Worm (Caenorhabditis elegans) whole organism, dauer: ENCODE results near the gene C56G2.9.

Experiments used
- unc-62 ChIP-seq: sonication (generic microtip); optimal IDR thresholded peaks from 2 replicates; lab custom pipeline; 2017; ENCODE audit warnings: missing biosample characterization, missing genetic modification reagents, missing genetic modification characterization

C56G2.9 gene

ce11 chrIII:6360114-6360513 lies 17.0 kb upstream of the C56G2.9 start:
- TF ChIP-seq unc-62 (GFP tag; lab: Kevin White, UChicago): no peak

DNA sequence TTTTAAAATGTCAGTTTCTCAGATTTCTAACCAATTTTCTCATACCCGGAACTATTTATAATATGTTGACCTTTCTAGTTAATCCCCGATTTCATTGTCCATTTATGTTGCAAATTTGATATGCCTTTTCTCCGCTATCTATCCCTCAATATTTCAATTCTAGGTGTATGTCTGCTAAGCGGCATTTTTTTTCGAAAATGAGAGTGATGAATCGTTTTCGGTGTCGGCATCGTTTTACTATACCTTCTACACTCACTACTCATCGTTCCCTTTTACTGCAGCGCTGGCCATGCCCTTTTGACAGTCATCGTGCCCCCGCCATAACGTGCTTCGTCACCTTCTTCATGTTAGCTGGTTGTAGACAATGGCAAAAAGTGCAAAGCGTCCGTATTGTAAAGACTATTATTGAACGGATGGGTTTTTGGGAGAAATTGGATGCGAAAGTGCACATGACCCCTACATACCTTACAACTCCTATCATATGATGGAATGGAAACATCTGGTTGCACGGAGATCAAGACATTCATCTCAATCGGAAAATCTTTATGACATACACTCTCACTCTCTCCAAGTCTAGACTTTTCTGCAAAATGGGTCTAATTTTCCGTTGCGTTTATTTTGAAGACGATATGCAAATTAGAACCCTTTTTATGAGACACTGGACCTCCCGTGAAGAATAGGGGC lies 16.2 kb upstream of the C56G2.9 start:
- no peak for TF ChIP-seq unc-62 (GFP tag; lab: Kevin White, UChicago)

- TF ChIP-seq unc-62 (GFP tag; lab: Kevin White, UChicago): no peak
Measured at ce11 chrIII:6358704-6359103, 15.6 kb upstream of the C56G2.9 start.

DNA sequence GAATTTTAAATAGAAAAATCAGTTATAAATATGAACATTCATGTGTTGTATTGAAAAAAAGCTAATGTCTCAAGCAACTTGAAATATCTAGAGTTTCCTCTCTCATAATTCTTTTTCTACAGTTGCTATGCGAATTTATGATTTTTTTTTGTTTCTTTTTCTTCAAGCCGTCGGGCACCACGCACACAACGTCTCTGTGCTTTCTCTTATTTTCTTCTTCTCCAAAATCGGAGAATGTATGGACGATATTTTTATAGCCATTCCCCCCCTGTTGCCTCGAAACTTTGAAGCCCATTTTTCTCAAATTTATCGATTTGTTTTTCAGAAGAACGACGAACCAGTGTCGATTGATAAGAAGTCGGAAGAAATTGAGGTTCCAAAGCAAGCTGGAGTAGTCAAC lies 13.6 kb upstream of the C56G2.9 start:
- TF ChIP-seq unc-62 (GFP tag; lab: Kevin White, UChicago): no peak

DNA sequence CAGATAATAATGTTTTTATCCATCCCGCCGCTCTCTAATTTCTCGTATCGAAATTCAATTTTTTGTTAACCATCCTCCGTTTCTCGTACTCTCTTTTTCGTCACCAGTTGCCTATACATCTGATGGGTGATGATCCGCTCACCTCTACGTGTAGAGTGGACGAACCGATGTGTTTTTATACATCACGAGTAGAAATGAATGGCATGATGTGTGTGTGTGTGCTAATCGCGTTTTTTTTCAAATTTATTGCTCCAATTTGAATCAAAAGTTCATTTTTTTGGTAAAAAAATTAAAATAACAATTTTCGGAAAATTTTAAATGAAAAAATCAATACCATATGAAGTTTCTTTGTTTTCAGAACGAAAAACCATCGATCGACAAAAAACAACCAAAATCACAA lies 12.9 kb upstream of the C56G2.9 start:
- TF ChIP-seq unc-62 (GFP tag; lab: Kevin White, UChicago): no peak

DNA sequence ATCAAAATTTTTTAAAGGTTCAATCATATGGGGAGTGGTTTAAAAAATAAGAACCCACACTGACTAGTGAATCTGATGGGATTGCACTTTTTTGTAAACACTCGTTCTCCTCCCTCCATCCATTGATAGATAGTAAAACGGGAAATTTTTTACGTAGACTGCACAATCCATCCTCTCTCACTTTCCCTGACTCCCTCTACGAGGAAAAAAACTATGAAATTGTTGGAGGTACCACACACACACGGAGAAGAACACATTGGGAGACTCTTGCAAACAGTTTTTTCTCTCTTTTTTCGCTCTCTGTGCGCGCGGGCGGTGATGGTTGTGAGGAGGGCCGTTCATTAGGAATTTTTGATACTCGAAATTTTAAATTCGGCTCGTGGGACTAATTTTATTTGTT lies 12.2 kb upstream of the C56G2.9 start:
- TF ChIP-seq unc-62 (GFP tag; lab: Kevin White, UChicago): no peak

DNA sequence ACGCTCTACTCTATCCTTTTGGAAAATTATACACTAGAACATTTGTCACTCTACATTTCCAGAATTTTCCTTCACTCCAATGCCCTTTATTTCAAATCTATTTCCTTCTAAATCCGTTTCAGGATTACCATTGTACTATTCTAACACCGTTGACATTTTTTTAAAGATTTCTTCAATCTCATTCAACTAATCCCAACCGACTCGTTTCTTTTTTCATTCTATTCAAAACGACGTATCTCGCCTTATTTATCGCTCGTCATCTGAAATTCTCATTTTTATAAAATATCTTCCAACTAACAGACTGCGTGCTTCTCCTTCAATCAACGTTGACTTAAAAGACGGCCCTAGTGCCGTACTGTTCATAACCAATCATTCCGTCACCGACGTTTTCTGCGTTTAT lies 10.0 kb upstream of the C56G2.9 start, which contains the start of gene akap-1:
TSS of gene akap-1 (plus strand) at position 301 of the 400 bp plus-strand sequence.
- no peak for TF ChIP-seq unc-62 (GFP tag; lab: Kevin White, UChicago)

DNA sequence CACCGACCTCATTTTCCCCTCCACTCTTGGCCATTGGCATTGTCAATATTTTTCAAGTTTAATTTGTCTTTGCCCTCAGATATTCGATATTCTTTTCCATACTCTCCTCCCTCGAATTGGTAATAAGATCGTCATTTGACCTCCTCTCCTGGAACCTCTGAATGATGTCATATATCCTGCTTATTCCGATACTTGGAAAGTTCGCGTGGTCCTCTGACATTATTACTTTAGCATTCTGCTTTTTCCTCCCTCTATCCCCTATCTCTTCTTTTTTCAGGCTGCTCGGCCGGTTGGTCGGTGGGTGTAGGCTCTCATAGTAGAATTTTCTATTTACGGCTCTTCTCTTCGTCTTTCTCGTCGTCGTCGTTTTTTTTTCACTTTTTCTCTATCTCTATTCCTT lies 9.3 kb upstream of the C56G2.9 start:
- no peak for TF ChIP-seq unc-62 (GFP tag; lab: Kevin White, UChicago)

DNA sequence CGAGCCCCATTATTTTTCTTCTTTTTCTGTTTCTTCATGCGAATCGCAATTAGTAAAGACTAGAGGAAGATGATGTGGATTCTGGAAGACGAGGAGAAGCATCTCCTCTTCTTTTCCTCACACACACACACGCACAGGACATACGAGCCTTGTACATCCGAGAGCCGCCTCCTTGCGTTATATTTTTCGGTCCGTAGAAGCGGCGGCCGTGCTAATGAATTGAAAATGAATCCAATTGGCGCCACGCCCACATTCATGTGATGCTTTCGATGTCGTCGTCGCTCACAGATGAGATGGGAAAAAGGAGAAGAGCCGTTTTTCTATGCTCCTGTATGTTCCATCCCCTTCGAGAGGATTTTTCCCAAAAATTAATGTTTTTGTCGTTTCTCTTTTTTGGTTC lies 8.3 kb upstream of the C56G2.9 start:
- no peak for TF ChIP-seq unc-62 (GFP tag; lab: Kevin White, UChicago)

DNA sequence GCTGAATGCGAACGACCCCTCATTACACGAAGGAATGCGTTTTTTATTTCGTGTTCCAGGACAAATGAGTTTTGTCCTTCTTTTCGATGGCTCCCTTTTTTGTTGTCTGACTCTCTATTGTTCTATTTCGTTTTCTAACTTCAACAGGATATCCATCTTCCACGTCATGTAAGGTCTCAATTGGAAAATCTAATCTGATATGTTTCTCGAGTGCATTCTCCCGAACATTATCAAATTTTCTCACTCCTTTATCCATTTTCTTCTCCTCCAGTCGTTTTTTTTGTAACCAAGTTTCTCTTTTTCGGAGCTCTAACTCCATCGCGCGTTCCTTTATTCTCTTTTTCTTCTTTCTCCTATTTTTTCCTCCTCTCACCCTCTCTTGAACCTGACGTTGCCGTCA lies 7.3 kb upstream of the C56G2.9 start:
- no peak for TF ChIP-seq unc-62 (GFP tag; lab: Kevin White, UChicago)

ce11 chrIII:6348578-6348977 lies 5.4 kb upstream of the C56G2.9 start:
- no peak for TF ChIP-seq unc-62 (GFP tag; lab: Kevin White, UChicago)

ce11 chrIII:6345968-6346498 lies 2.9 kb upstream of the C56G2.9 start, which contains the start of the genes trmt-10C.2 and C56G2.22:
Gene trmt-10C.2, plus strand, starts transcription at chrIII:6346281.
Gene C56G2.22, plus strand, starts transcription at chrIII:6346448.
- no peak for TF ChIP-seq unc-62 (GFP tag; lab: Kevin White, UChicago)

- no peak for TF ChIP-seq unc-62 (GFP tag; lab: Kevin White, UChicago)
Measured at ce11 chrIII:6344737-6345136, 1.6 kb upstream of the C56G2.9 start.

- TF ChIP-seq unc-62 (GFP tag; lab: Kevin White, UChicago): no peak
Measured at ce11 chrIII:6341878-6342453, 1.2 kb downstream of the C56G2.9 start, which contains the start of gene rpn-13. Gene rpn-13, minus strand, starts transcription at chrIII:6341928.

ce11 chrIII:6339919-6340434 lies 3.2 kb downstream of the C56G2.9 start, which contains the start of gene let-767:
Gene let-767, minus strand, starts transcription at chrIII:6339969.
- TF ChIP-seq unc-62 (GFP tag; lab: Kevin White, UChicago): no peak

ce11 chrIII:6334364-6334763 lies 8.8 kb downstream of the C56G2.9 start:
- TF ChIP-seq unc-62 (GFP tag; lab: Kevin White, UChicago): no peak
